Worm (Caenorhabditis elegans): ENCODE results near the gene pax-1.

The pax-1 gene

DNA sequence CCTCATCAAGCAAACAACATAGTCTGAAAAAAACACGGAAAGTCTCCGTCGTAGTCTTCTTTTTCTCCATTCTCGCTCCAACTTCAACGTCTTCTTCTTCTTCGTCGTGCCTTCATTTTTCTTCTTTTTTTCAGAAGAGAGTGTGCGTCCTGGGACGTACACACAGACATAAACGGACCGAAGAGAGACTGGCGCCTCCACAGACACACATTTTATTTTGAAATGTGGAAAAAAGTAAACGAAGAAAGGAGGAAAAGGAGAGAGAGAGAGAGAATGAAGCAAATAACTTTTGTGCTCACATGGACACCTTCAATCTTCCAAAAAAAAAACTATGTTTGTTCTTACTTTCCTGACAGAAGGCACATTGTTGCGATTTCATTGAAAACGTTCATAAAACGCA lies 9.6 kb upstream of the pax-1 start:
- TF ChIP-seq zip-8 (tag; optimal IDR thresholded peaks at IDR 0.05) (no peak), bed-3 (GFP tag; optimal IDR thresholded peaks at IDR 0.05) (no peak), ztf-11 (tag; optimal IDR thresholded peaks at IDR 0.05) (no peak), lsy-2 (tag; optimal IDR thresholded peaks at IDR 0.05) (no peak), ham-2 (GFP tag; optimal IDR thresholded peaks at IDR 0.05) (no peak), flh-1 (GFP tag; optimal IDR thresholded peaks at IDR 0.05) (no peak), tbx-8 (GFP tag; optimal IDR thresholded peaks at IDR 0.05) (no peak)

DNA sequence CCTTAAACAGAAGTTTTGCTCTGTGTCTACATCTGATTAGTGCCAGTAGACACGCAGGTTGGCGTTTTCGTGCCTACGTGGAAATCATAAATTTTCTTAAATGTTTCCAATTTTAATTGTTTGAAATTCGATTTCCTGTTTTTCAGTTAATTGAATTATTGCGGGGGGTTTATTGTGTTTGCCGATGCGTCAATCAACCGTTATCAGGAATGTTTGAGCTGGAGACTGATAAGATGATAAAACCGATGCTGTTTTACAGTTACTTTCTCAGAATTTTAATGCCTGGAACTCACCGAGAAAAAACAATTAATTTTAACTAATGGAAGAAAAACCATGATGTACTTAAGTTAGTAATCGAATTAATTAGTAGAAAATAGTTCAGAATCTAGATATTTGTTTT lies 7.6 kb upstream of the pax-1 start:
- TF ChIP-seq unc-120 (tag; optimal IDR thresholded peaks at IDR 0.05; ENCODE audit: poor library complexity, severe bottlenecking), result no peak
- no peak for TF ChIP-seq ztf-11 (tag; optimal IDR thresholded peaks at IDR 0.05)
- TF ChIP-seq ceh-43 (GFP tag; optimal IDR thresholded peaks at IDR 0.05), result no peak
- no peak for TF ChIP-seq unc-62 (GFP tag; optimal IDR thresholded peaks at IDR 0.05)
- no peak for TF ChIP-seq ham-2 (GFP tag; optimal IDR thresholded peaks at IDR 0.05)
- TF ChIP-seq sem-2 (GFP tag; optimal IDR thresholded peaks at IDR 0.05), result no peak
- TF ChIP-seq ceh-83 (GFP tag; optimal IDR thresholded peaks at IDR 0.05), result no peak
- no peak for TF ChIP-seq elt-1 (tag; optimal IDR thresholded peaks at IDR 0.05; ENCODE audit: borderline replicate concordance, insufficient read depth)
- TF ChIP-seq unc-39 (tag; optimal IDR thresholded peaks at IDR 0.05), result no peak
- TF ChIP-seq pha-4 (tag; optimal IDR thresholded peaks at IDR 0.05), result no peak
- no peak for TF ChIP-seq lin-32 (GFP tag; optimal IDR thresholded peaks at IDR 0.05)
- TF ChIP-seq ces-1 (GFP tag; optimal IDR thresholded peaks at IDR 0.05), result no peak
- no peak for TF ChIP-seq mab-5 (tag; optimal IDR thresholded peaks at IDR 0.05)
- TF ChIP-seq hlh-1 (tag; optimal IDR thresholded peaks at IDR 0.05), result no peak
- TF ChIP-seq sptf-1 (tag; optimal IDR thresholded peaks at IDR 0.05), result no peak
- TF ChIP-seq zip-8 (tag; optimal IDR thresholded peaks at IDR 0.05), result no peak

DNA sequence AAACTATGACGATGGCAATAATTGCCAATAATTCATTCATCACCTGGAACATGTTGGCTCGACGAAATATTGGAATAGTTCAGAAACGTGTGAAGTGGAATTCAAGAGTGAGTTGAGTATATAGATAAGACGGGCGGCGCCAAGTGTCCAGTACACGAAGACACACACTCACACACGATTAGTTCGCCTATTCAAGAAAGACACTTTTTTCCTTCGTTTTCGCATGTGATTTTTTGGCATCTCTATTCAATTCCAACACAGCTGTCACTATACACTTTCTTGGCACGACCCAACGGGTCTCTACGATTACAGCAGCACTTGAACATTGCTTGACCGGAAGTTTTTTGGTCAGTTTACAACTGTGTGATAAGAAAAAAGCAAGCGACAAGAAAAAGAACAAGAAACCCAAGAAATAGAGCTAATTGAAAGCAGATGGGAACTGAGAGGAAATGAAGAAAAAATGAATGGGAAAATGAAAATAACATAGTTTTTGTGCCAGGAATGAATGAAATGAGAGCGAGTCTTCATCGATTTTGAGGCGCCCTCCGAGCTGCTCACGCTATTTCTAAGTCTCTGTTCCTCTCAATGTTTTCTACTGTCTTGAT lies 7.0 kb upstream of the pax-1 start, which contains the start of gene K07C11.8:
K07C11.8 (minus strand) TSS at position 224 of the 605 bp plus-strand sequence.
- peak; percentile 3 for TF ChIP-seq ces-1 (GFP tag; optimal IDR thresholded peaks at IDR 0.05)
- TF ChIP-seq ham-2 (GFP tag; optimal IDR thresholded peaks at IDR 0.05), result no peak

DNA sequence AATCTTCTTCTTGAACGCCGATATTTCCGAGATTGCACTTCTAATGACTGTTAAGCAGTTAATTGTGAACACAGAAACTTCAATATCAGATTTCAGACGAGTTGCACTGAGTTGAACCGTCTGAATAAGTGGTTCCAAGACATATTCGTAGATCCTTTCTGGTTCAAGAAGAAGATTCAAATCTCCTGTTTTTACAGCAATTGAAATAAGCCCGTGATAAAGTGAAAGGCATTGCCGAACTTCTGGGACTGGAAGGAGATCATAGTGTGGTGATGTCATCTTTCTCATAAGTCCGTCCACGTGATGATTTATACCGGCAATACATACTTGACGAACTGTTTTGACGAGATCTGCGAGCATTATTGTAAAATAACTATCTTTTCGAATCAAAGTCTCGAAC lies 5.2 kb upstream of the pax-1 start:
- TF ChIP-seq zip-8 (tag; optimal IDR thresholded peaks at IDR 0.05), result no peak
- TF ChIP-seq nhr-237 (tag; optimal IDR thresholded peaks at IDR 0.05), result no peak
- TF ChIP-seq ceh-39 (tag; optimal IDR thresholded peaks at IDR 0.05), result no peak
- no peak for TF ChIP-seq M03D4.4 (tag; optimal IDR thresholded peaks at IDR 0.05)
- no peak for TF ChIP-seq ceh-83 (GFP tag; optimal IDR thresholded peaks at IDR 0.05)
- TF ChIP-seq lin-32 (GFP tag; optimal IDR thresholded peaks at IDR 0.05), result no peak
- no peak for TF ChIP-seq unc-120 (tag; optimal IDR thresholded peaks at IDR 0.05; ENCODE audit: poor library complexity, severe bottlenecking)

DNA sequence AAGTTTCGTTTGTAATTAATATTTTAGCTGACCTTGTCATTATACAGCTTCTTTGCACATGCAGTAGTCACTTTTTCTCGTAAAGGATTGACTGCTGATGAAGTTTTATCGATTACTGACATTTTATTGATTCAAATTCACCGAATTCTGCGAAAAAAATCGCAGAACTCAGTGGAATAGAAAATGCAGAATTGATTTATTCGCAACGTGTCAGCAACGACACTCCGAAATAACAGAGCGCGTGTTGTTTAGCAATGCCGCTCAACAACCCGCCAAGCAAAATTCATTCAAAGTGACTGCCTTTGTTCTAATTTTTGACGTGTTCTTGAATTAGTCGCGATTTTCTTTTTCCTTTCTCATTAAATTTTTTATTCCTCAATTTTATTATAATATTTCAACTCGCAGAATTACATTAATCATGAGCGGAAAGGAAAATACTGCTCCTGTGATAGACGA lies 3.6 kb upstream of the pax-1 start, which contains the start of the genes cogc-6 and air-1:
cogc-6 (minus strand) TSS at position 234 of the 456 bp plus-strand sequence.
air-1 (plus strand) TSS at position 406 of the 456 bp plus-strand sequence.
- TF ChIP-seq nhr-2 (tag; optimal IDR thresholded peaks at IDR 0.05) (no peak), nhr-76 (tag; optimal IDR thresholded peaks at IDR 0.05) (no peak), ceh-43 (GFP tag; optimal IDR thresholded peaks at IDR 0.05) (no peak), nhr-237 (tag; optimal IDR thresholded peaks at IDR 0.05) (no peak), unc-120 (tag; optimal IDR thresholded peaks at IDR 0.05; ENCODE audit: poor library complexity, severe bottlenecking) (no peak), ztf-11 (tag; optimal IDR thresholded peaks at IDR 0.05) (no peak), sptf-1 (tag; optimal IDR thresholded peaks at IDR 0.05) (no peak), flh-1 (GFP tag; optimal IDR thresholded peaks at IDR 0.05) (no peak), mep-1 (tag; optimal IDR thresholded peaks at IDR 0.05) (peak; percentile 8), sem-2 (GFP tag; optimal IDR thresholded peaks at IDR 0.05) (no peak), pha-4 (tag; optimal IDR thresholded peaks at IDR 0.05) (peak; percentile 35)

DNA sequence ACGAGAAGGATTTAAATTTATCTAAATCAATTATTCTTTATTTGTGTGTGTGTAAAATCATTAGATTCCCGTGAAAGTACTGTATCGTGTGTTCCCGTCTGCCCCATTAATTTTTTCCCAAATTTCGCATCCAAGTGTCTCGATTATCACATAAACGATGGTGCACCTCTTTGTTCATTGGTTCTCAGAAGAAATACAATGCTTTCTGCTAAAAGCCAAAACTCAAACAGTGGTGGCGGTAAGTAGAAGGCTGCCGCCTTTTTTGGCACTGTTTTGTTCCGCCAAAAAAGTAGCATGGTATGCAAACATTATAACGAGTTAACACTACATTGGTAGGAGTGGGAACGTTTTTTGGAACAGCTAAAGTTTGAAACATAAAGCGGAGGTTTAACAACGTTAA lies 1.3 kb upstream of the pax-1 start:
- TF ChIP-seq pha-4 (tag; optimal IDR thresholded peaks at IDR 0.05) (no peak), cnd-1 (tag; optimal IDR thresholded peaks at IDR 0.05) (no peak), nhr-2 (tag; optimal IDR thresholded peaks at IDR 0.05) (no peak), sem-2 (GFP tag; optimal IDR thresholded peaks at IDR 0.05) (no peak), drap-1 (GFP tag; optimal IDR thresholded peaks at IDR 0.05) (no peak), snpc-4 (tag; optimal IDR thresholded peaks at IDR 0.05) (no peak), unc-39 (tag; optimal IDR thresholded peaks at IDR 0.05) (no peak), flh-1 (GFP tag; optimal IDR thresholded peaks at IDR 0.05) (no peak)
